Fruit fly (Drosophila melanogaster) whole organism, prepupa: Measurements from ENCODE around the gene COX7AL2.

Experiments used
- Blimp-1 ChIP-seq: fragments of 200-800 bp; sonication (Bioruptor generic); optimal IDR thresholded peaks from 3 replicates; lab custom pipeline; 2017; ENCODE audit warnings: missing biosample characterization, missing genetic modification characterization, mild to moderate bottlenecking, moderate library complexity, missing genetic modification reagents
- CG10669 ChIP-seq: fragments of 200-800 bp; sonication (Bioruptor generic); optimal IDR thresholded peaks from 3 replicates; lab custom pipeline; 2018; ENCODE audit warnings: missing biosample characterization, mild to moderate bottlenecking, missing genetic modification characterization, moderate library complexity
- CG11902 ChIP-seq: fragments of 200-800 bp; sonication (Bioruptor generic); optimal IDR thresholded peaks from 3 replicates; lab custom pipeline; 2016; ENCODE audit warnings: missing biosample characterization, missing genetic modification characterization
- CG1621 ChIP-seq: fragments of 200-800 bp; sonication (Bioruptor generic); optimal IDR thresholded peaks from 3 replicates; lab custom pipeline; 2018; ENCODE audit warnings: missing biosample characterization, mild to moderate bottlenecking, missing genetic modification characterization
- CG3032 ChIP-seq: fragments of 200-800 bp; optimal IDR thresholded peaks from 2 replicates; lab custom pipeline; 2019; ENCODE audit warnings: missing biosample characterization, mild to moderate bottlenecking, missing genetic modification characterization, moderate library complexity
- CG34406 ChIP-seq: fragments of 200-800 bp; sonication (Bioruptor generic); optimal IDR thresholded peaks from 3 replicates; lab custom pipeline; 2016; ENCODE audit warnings: missing biosample characterization, missing genetic modification characterization
- CG6276 ChIP-seq: fragments of 200-800 bp; sonication (Bioruptor generic); optimal IDR thresholded peaks from 2 replicates; lab custom pipeline; 2017; ENCODE audit warnings: missing biosample characterization, mild to moderate bottlenecking, missing genetic modification characterization
- CG6792 ChIP-seq: fragments of 200-800 bp; sonication (Bioruptor generic); optimal IDR thresholded peaks from 3 replicates; lab custom pipeline; 2016; ENCODE audit warnings: missing biosample characterization, missing genetic modification characterization
- CG6808 ChIP-seq: fragments of 200-800 bp; sonication (Bioruptor generic); optimal IDR thresholded peaks from 3 replicates; lab custom pipeline; 2017; ENCODE audit warnings: missing biosample characterization, missing genetic modification characterization, mild to moderate bottlenecking, moderate library complexity, missing genetic modification reagents
- CG8119 ChIP-seq: fragments of 200-800 bp; sonication (Bioruptor generic); IDR thresholded peaks from 3 replicates; pipeline ENCODE4 v1.3.6; 2022; ENCODE audit warnings: missing biosample characterization, missing genetic modification characterization
- CG8319 ChIP-seq: fragments of 200-800 bp; sonication (Bioruptor generic); optimal IDR thresholded peaks from 3 replicates; lab custom pipeline; 2016; ENCODE audit warnings: missing biosample characterization, missing genetic modification characterization
- CG9139 ChIP-seq: fragments of 200-800 bp; sonication (Bioruptor generic); optimal IDR thresholded peaks from 3 replicates; lab custom pipeline; 2017; ENCODE audit warnings: missing biosample characterization, mild to moderate bottlenecking, missing genetic modification characterization
- Eip78C ChIP-seq: fragments of 200-800 bp; sonication (Bioruptor generic); peaks from one replicate; lab custom pipeline; 2016; ENCODE audit warnings: missing biosample characterization, missing genetic modification characterization
- Ets21C ChIP-seq: fragments of 200-800 bp; sonication (Bioruptor generic); optimal IDR thresholded peaks from 3 replicates; lab custom pipeline; 2016; ENCODE audit warnings: missing biosample characterization, missing genetic modification characterization
- Ets96B ChIP-seq: fragments of 200-800 bp; optimal IDR thresholded peaks from 2 replicates; lab custom pipeline; 2019; ENCODE audit warnings: missing biosample characterization, mild to moderate bottlenecking, missing genetic modification characterization, moderate library complexity
- Gug ChIP-seq: fragments of 200-800 bp; sonication (Bioruptor generic); IDR thresholded peaks from 2 replicates; pipeline ENCODE4 v1.3.6; 2022; ENCODE audit warnings: missing biosample characterization, missing genetic modification characterization
- Hr39 ChIP-seq: fragments of 200-800 bp; sonication (Bioruptor generic); optimal IDR thresholded peaks from 2 replicates; lab custom pipeline; 2016; ENCODE audit warnings: missing biosample characterization, missing genetic modification characterization
- Lpt ChIP-seq: fragments of 200-800 bp; sonication (Bioruptor generic); optimal IDR thresholded peaks from 3 replicates; lab custom pipeline; 2016; ENCODE audit warnings: missing biosample characterization, missing genetic modification characterization
- Met ChIP-seq: fragments of 200-800 bp; sonication (Bioruptor generic); optimal IDR thresholded peaks from 3 replicates; lab custom pipeline; 2016; ENCODE audit warnings: missing biosample characterization, missing genetic modification characterization
- Sox102F ChIP-seq: fragments of 200-800 bp; sonication (Bioruptor generic); optimal IDR thresholded peaks from 2 replicates; lab custom pipeline; 2016; ENCODE audit warnings: missing biosample characterization, mild to moderate bottlenecking, missing genetic modification characterization
- Sox14 ChIP-seq: fragments of 200-800 bp; sonication (Bioruptor generic); optimal IDR thresholded peaks from 3 replicates; lab custom pipeline; 2016; ENCODE audit warnings: missing biosample characterization, missing genetic modification characterization
- achi ChIP-seq: fragments of 200-800 bp; sonication (Bioruptor generic); optimal IDR thresholded peaks from 3 replicates; lab custom pipeline; 2016; ENCODE audit warnings: missing biosample characterization, missing genetic modification characterization
- cyc ChIP-seq: fragments of 200-800 bp; sonication (Bioruptor generic); optimal IDR thresholded peaks from 3 replicates; lab custom pipeline; 2016; ENCODE audit warnings: missing biosample characterization, missing genetic modification characterization
- dac ChIP-seq: fragments of 200-800 bp; sonication (Bioruptor generic); optimal IDR thresholded peaks from 2 replicates; lab custom pipeline; 2017; ENCODE audit warnings: missing biosample characterization, mild to moderate bottlenecking, missing genetic modification characterization
- dsx ChIP-seq: fragments of 200-800 bp; optimal IDR thresholded peaks from 3 replicates; lab custom pipeline; 2019; ENCODE audit warnings: missing biosample characterization, mild to moderate bottlenecking, missing genetic modification characterization, moderate library complexity; ENCODE audit not compliant: poor library complexity, severe bottlenecking
- eg ChIP-seq: fragments of 200-800 bp; sonication (Bioruptor generic); IDR thresholded peaks from 3 replicates; pipeline ENCODE4 v1.3.6; 2022; ENCODE audit warnings: missing biosample characterization, missing genetic modification characterization
- esn ChIP-seq: fragments of 200-800 bp; sonication (Bioruptor generic); optimal IDR thresholded peaks from 2 replicates; lab custom pipeline; 2016; ENCODE audit warnings: missing biosample characterization, mild to moderate bottlenecking, missing genetic modification characterization, moderate library complexity
- fkh ChIP-seq: fragments of 200-800 bp; sonication (Bioruptor generic); optimal IDR thresholded peaks from 3 replicates; lab custom pipeline; 2017; ENCODE audit warnings: missing biosample characterization, mild to moderate bottlenecking, missing genetic modification characterization, moderate library complexity
- lz ChIP-seq: fragments of 200-800 bp; sonication (Bioruptor generic); optimal IDR thresholded peaks from 3 replicates; lab custom pipeline; 2016; ENCODE audit warnings: missing biosample characterization, missing genetic modification characterization
- salr ChIP-seq, 2 experiments: fragments of 200-800 bp; sonication (Bioruptor generic); optimal IDR thresholded peaks; 3 replicates each; lab custom pipeline; 2016 to 2018; ENCODE audit warnings: missing biosample characterization in 2 of 2, missing genetic modification characterization in 2 of 2, mild to moderate bottlenecking in 1 of 2
- svp ChIP-seq: fragments of 200-800 bp; sonication (Bioruptor generic); peaks from one replicate; lab custom pipeline; 2016; ENCODE audit warnings: missing biosample characterization, missing genetic modification characterization
- topi ChIP-seq: fragments of 200-800 bp; sonication (Bioruptor generic); optimal IDR thresholded peaks from 3 replicates; lab custom pipeline; 2016; ENCODE audit warnings: missing biosample characterization, missing genetic modification characterization
- vri ChIP-seq: fragments of 200-800 bp; sonication (Bioruptor generic); optimal IDR thresholded peaks from 3 replicates; lab custom pipeline; 2016; ENCODE audit warnings: missing biosample characterization, mild to moderate bottlenecking, missing genetic modification characterization

The COX7AL2 gene

dm6 chr2L:2216065-2216464 lies 18.4 kb upstream of the COX7AL2 start, which contains the start of gene daed:
Gene daed (minus strand): TSS chr2L:2216311.
- TF ChIP-seq Sox14 (GFP tag; lab: Kevin White, UChicago) (no peak), dac (GFP tag; lab: Kevin White, UChicago) (no peak), salr (GFP tag; optimal IDR thresholded peaks at IDR 0.05; lab: Kevin White, UChicago) (no peak), cyc (no peak), esn (GFP tag; lab: Kevin White, UChicago) (peak; percentile 18)

- TF ChIP-seq lz = peak; percentile 40
- TF ChIP-seq cyc = peak; percentile 21
- TF ChIP-seq fkh (GFP tag; lab: Kevin White, UChicago) = peak; percentile 96
- TF ChIP-seq Sox14 (GFP tag; lab: Kevin White, UChicago) = peak; percentile 70
- peak; percentile 18 for TF ChIP-seq CG3032
- TF ChIP-seq esn (GFP tag; lab: Kevin White, UChicago) = peak; percentile 53
- no peak for TF ChIP-seq CG8119 (GFP tag; lab: Robert Waterston, UW)
- no peak for TF ChIP-seq CG11902 (GFP tag; lab: Kevin White, UChicago)
- no peak for TF ChIP-seq CG8319
- peak; percentile 54 for TF ChIP-seq Eip78C
- TF ChIP-seq topi = peak; percentile 36
- no peak for TF ChIP-seq CG6792
These were observed 16.3 kb upstream of the COX7AL2 start, which contains the start of the genes Uch and CG34174 for dm6 chr2L:2214004-2214403. Gene Uch (minus strand): TSS chr2L:2214211. Gene CG34174 (plus strand): TSS chr2L:2214266.

DNA sequence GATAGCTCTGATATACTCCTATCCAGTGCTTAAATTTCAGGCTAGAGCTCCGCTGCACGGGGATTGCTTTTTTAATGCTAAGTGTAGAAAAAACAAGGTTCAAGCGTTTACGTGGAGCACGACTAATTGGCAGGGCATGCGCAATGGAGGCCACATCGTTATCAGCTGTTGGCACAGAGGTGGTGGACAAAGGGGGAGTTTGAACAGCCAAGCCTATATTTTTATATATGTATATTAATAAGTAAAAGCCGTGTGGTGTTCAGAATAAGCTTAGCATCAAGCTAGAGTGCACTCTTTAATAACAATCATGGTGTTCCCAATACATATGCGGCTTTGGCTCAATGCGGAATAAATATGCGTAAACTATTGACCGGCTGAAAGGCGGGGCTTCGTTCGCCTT lies 14.8 kb upstream of the COX7AL2 start, which contains the start of gene CG15385:
Gene CG15385, minus strand, starts transcription at position 94 of the 400 bp plus-strand sequence.
- TF ChIP-seq Lpt (GFP tag; lab: Kevin White, UChicago) (no peak), Ets21C (GFP tag; lab: Kevin White, UChicago) (no peak), cyc (no peak), vri (GFP tag; lab: Kevin White, UChicago) (no peak), Eip78C (peak; percentile 58)

DNA sequence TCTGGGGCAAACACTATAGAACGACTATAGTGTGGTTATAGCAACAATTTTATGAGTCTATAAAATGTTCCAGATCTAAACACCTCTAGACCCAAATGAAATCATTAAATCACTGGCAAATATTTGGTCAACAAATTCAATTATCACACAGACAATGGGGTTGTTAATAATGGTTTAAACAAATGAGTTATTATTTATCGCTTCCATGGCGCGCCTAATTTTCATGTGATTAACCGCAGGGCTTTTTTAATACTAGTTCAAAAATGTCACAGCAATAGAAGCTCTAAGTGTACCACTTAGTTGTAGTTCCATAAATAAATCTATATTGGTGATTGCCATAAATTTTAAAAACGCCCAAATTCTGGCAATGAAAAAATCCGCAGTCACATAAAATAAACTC lies 11.3 kb upstream of the COX7AL2 start, which contains the start of gene CG33124:
Gene CG33124, minus strand, starts transcription at position 101 of the 400 bp plus-strand sequence.
- TF ChIP-seq vri (GFP tag; lab: Kevin White, UChicago) = no peak
- TF ChIP-seq Ets96B (tag; lab: Kevin White, UChicago) = no peak
- TF ChIP-seq fkh (GFP tag; lab: Kevin White, UChicago) = no peak

- TF ChIP-seq Gug = no peak
- no peak for TF ChIP-seq CG9139 (GFP tag; lab: Kevin White, UChicago)
- TF ChIP-seq eg = no peak
- TF ChIP-seq Blimp-1 (GFP tag; lab: Kevin White, UChicago) = no peak
- no peak for TF ChIP-seq esn (GFP tag; lab: Kevin White, UChicago)
- no peak for TF ChIP-seq Sox14 (GFP tag; lab: Kevin White, UChicago)
- TF ChIP-seq dsx (GFP tag; lab: Kevin White, UChicago) = no peak
- no peak for TF ChIP-seq Met
- no peak for TF ChIP-seq CG6808 (GFP tag; lab: Kevin White, UChicago)
- TF ChIP-seq CG6276 = no peak
- TF ChIP-seq Hr39 (GFP tag; lab: Kevin White, UChicago) = no peak
- TF ChIP-seq vri (GFP tag; lab: Kevin White, UChicago) = no peak
- no peak for TF ChIP-seq Sox102F (GFP tag; lab: Kevin White, UChicago)
- TF ChIP-seq achi (GFP tag; lab: Kevin White, UChicago) = no peak
- TF ChIP-seq CG1621 = no peak
- TF ChIP-seq CG34406 = no peak
- TF ChIP-seq CG10669 (GFP tag; lab: Kevin White, UChicago) = no peak
- TF ChIP-seq Eip78C = no peak
- no peak for TF ChIP-seq svp (GFP tag; lab: Kevin White, UChicago)
These were observed 8.4 kb upstream of the COX7AL2 start, which contains the start of gene CG31668 for dm6 chr2L:2206066-2206465. Gene CG31668 (minus strand): TSS chr2L:2206166.
